Fruit fly (Drosophila melanogaster) S2 (cell line): ENCODE measurements around the gene CG6511.

Experiments
- CG8478 ChIP-seq: fragments of >200 bp; optimal IDR thresholded peaks from 2 replicates; lab custom pipeline; 2018
- CTCF ChIP-seq, 2 experiments: fragments of >200 bp; optimal IDR thresholded peaks; 2 replicates each; lab custom pipeline; 2018

CG6511 gene

DNA sequence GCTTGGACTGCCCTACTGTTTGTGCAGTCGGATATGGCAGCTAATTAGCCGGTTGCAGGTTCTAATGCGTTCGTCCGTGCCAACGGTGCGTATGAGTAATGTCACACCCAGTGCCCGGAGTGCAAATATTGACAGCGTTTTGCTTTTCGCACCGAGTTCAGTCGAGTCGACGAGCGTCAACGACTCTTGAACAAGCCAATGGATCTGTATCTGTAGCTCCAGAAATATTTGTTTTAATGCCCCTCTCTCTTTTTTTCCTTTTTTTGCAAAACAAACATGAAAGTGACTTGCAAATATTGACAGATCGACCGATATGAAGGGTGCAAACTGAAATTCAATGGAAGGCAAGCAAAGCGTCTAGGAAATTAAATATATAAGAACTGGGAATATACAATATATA lies 18.7 kb upstream of the CG6511 start:
- TF ChIP-seq CG8478 (lab: Kevin White, UChicago) (no peak), CTCF (optimal IDR thresholded peaks at IDR 0.05; lab: Kevin White, UChicago) (no peak)

DNA sequence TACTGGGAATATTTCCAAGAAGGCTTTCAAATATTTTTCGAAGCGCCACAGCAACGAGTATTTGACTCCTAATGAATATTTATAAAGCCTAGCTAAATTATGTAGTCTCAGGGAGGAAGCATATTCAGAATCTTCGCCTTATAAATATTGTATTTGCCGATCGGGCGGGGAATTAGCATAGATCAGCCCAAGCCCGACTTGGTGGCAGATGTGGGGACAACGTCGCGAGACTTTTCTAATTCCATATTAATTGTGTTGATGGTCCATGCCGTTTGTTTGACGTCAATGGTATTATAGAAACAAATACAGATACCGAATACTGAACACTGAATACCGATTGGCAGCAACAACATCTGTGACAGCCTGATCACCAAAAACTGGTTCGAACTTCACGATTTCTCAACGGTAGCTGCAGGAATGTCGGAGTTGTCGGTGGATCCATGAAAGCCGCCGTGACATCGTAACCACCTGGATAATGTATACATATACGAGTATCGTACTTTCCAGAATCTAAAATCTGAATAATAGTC lies 17.4 kb upstream of the CG6511 start:
- TF ChIP-seq CTCF (optimal IDR thresholded peaks at IDR 0.05; lab: Kevin White, UChicago): no peak
- no peak for TF ChIP-seq CG8478 (lab: Kevin White, UChicago)

DNA sequence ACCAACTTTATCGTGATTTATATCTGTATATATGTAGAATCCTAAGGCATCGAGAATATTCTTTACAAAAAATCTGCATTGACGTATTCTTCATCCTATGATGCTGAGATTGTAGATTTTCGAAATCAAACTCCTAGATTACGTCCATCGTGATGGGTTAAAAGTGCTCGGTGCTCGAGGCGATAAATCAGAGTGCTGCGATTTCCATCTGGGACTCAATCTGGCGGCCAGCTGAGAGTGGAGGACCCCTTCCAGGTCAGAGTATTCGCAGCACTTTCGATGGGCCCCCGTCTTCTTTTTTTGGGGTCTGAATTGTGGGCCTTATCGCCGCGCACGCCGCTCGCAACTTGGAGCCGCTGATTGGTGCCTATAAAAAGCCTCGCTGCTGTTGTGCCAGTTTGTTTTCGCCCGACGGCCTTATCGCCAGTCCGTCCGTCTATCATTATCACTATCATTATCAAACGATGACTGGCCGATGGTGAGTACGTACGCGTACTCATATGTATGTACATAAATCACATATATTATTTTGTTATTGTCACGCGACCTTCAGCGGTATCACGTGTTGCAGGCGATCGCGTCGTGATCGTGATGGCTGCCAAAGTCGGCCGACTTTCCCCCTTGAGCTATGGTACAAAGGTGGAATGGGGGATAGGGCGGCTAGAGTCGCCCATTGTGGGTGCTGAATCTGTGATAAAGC lies 16.3 kb upstream of the CG6511 start:
- TF ChIP-seq CTCF (optimal IDR thresholded peaks at IDR 0.05; lab: Kevin White, UChicago) (no peak), CG8478 (lab: Kevin White, UChicago) (no peak)

DNA sequence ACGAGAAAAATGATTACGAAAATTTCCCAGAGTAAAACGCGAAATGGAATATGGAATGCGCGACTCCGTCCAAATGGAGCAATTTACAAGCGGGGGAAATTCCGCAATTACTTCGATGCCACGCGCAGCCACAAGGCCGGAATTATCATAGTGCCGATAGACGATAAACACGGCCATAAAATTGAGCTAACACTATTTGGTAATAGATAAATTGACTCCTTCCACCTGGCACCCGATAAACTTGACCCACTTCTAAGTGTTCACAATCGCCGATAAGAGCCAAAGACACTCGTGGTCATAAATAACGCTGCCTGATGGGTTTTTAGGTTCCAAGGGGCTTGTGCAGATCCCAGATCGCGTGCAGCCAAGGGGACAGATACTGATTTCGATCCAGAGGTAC lies 14.0 kb upstream of the CG6511 start:
- TF ChIP-seq CG8478 (lab: Kevin White, UChicago) (no peak), CTCF (optimal IDR thresholded peaks at IDR 0.05; lab: Kevin White, UChicago) (no peak)

DNA sequence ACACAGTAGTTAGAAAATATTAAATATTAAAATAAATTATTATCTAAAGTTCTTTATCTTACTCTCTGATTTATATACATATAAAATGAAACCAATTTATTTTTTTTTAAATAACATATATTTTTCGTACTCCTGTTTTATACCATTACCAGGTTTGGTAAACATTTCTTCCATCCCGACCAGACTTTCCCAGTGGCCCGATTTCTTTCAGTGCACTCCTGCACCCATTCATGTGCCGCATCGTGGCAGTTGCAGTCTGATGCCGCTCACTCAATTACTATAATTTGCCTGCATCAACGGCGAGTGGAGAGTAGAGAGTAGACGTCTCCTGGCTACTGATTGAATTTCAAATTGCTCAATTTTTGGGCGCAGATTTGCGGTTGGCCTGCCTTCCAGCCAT lies 13.3 kb upstream of the CG6511 start:
- TF ChIP-seq CTCF (optimal IDR thresholded peaks at IDR 0.05; lab: Kevin White, UChicago) (no peak), CG8478 (lab: Kevin White, UChicago) (no peak)

DNA sequence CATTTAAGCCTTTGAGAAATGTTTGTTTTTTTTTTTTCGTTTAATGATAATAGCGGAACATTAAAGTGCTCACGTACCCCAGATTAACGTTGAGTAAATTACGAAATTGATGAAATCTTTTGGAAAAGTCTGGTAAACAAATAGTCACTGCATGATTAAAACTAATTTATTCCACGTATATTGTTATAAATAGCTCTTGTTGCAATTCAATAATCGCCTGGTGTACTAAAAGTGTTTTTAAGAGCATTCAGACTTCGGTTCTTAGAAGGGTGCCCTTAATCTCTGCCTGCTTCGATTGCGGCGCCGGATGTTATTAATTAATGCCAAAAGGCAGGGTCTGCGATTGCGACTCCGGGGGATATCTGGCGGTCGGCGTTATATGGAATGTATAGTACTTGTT lies 12.3 kb upstream of the CG6511 start:
- TF ChIP-seq CG8478 (lab: Kevin White, UChicago) (no peak), CTCF (optimal IDR thresholded peaks at IDR 0.05; lab: Kevin White, UChicago) (no peak)

DNA sequence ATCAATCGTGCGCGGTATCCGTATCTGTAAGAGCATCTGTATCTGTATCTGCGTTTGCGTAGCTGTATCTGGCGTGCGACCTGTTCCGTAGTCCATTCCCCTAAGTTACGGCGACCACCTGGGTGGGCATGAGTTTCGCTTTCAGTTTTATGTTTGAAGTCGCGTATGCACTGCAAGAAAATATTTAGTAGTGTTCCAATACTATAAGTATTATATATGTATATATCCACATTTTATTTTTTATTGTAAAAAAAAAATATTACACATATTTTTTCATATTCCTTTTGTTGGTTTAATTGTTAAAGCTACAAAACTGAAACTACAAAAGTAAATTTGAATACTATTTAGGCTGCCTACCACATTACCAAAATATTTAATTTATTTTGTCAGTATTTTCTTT lies 8.2 kb upstream of the CG6511 start:
- no peak for TF ChIP-seq CG8478 (lab: Kevin White, UChicago)
- TF ChIP-seq CTCF (optimal IDR thresholded peaks at IDR 0.05; lab: Kevin White, UChicago): no peak

DNA sequence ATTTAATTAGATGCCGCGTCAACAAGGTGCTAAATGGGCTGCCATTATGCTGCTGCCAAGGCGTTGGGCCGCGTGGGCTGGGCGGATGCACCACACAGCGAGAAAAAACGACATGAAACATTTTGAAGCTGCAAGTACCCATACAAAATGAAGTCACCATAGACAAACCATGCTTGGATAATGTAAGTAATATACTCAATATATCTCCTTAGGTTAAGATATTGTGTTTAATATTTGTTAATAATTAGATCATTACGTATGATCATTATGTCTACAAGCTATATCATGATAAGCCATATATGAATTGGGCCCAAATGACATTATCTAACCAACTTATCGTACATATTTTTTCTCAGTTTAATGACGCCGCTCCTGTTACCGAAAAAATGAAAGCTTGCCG lies 5.1 kb upstream of the CG6511 start:
- TF ChIP-seq CTCF (optimal IDR thresholded peaks at IDR 0.05; lab: Kevin White, UChicago) (no peak), CG8478 (lab: Kevin White, UChicago) (no peak)

DNA sequence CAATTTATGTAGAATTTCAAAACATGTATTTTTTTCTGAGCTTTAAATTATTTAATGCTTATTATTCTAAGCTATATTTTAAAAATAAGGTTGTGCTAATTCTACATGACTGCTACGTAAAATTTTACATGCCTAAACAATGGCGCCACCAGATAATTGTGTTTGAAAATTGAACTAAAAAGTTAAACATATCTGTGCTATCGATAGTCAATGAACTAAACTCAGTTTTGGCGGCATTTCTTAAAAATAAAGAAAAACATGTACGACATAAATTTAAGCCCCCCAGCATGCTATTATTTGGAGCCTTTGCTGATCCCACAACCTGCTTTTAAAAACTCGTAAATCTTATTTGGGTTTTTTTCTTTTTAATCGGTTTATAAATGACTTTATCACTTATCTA lies 2.5 kb upstream of the CG6511 start:
- TF ChIP-seq CG8478 (lab: Kevin White, UChicago) (no peak), CTCF (optimal IDR thresholded peaks at IDR 0.05; lab: Kevin White, UChicago) (peak; percentile 77 to 89)

DNA sequence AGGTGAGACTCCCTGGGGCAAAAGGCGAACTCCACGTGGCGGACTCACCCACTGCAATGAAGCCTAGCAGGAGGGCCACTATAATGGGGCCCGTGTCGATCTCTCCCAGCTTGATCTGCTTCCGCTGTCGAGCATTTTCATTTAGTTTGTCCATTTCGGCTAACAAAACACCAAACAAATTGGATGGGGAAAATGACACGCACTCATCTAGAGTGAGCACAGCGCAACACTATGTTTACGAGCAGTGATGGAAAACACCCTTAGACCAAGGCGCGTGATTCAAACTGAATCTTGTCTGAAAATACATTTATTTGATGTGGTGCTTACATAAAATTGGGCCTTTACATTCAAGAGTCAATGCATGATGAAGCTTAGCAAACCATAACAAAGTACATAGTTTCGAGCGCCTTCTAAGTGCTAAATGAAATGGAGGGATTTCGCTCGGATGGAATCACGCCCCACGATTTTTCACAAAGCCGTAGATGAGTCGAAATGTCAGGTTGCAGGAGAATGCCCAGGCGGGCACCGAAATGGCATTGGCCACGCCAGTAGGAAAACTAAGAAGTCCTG lies 1.0 kb upstream of the CG6511 start, which contains the start of gene SrpRbeta:
SrpRbeta (minus strand) TSS at position 236 of the 570 bp plus-strand sequence.
- TF ChIP-seq CTCF (optimal IDR thresholded peaks at IDR 0.05; lab: Kevin White, UChicago): no peak

DNA sequence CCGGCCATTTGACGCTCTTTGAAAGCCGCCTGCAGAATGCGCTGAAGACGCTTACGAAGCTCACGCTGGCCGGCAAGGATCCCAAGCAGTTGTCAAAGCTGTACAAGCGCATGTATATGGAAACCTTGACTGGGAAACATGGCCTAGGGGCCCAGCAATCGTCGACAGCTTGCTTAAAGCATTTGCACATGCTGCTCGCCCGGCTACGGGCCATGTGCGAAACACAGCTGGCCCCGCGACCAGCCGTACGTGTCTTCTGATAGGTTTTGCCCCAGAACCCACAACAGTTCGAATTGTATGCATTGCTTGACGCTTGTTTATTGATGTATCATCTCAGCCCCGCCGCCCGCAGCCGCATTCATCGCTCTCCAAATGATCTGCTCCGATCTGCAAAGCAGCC lies 4.1 kb downstream of the CG6511 start:
- TF ChIP-seq CTCF (optimal IDR thresholded peaks at IDR 0.05; lab: Kevin White, UChicago) (no peak), CG8478 (lab: Kevin White, UChicago) (no peak)

DNA sequence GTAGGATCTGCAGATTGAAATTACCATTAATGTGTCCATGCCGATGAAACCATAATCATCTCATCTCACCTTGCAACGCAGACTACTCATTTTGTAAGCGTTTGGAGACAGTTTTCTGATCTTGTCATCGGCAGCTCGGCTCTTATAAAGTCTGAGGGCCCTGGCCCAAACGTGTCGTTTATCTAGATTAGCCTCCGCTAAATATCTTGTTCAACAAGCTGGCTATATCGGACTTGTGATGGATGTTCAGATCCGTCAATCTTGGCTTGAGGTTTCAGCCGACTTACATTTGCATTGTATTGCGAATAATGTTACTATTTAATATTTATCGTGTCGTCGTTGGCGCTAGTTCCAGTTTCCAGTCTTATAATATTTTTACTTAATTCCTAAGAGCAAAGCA lies 4.5 kb downstream of the CG6511 start, which contains the start of gene CG43965:
CG43965 (minus strand) TSS at position 101 of the 400 bp plus-strand sequence.
- TF ChIP-seq CTCF (optimal IDR thresholded peaks at IDR 0.05; lab: Kevin White, UChicago) (no peak), CG8478 (lab: Kevin White, UChicago) (no peak)

DNA sequence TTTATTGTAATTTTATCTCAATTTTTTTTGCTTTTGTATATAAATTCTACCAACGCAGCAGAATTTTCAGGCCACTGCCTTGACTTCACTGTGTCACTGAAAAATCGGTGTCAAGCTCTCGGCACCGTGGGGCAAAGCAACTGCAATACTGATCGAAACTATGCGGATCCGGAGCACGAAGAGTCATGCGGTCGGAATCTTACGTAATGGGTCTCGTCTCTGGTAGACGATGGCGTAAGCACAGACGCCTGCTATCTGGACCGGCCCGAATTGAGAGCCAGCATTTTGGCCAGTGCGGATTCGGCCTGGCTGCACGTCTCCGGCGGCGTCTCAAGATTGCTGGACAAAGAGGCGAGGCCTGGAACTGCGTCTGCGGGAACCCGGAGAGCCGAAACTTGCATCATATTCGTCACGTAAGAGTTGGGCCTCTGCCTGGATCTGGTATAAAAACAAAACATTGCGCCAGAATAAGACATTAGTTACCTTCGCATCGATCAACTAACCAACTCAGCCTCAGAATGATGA lies 5.3 kb downstream of the CG6511 start, which contains the start of gene Cp18:
Cp18 (plus strand) TSS at position 475 of the 525 bp plus-strand sequence.
- TF ChIP-seq CTCF (optimal IDR thresholded peaks at IDR 0.05; lab: Kevin White, UChicago) (no peak), CG8478 (lab: Kevin White, UChicago) (no peak)

DNA sequence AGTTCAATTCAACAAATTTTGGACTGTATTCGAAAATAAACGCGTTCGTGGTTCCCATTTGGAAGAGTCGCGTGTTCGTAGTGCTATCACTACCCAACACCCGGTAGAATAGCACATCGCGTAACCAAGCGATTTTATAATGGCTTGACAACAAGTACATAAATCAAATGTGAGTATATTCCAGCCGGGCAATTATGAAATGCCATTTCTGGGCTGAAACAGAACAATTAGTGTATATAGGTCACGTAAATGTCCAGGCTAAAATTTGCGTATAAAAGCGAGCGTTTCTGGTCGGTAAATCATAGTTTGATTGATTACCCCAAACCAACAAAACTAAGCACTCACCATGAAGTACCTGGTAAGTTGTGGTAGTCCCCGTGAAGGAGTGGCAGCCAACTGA lies 7.1 kb downstream of the CG6511 start, which contains the start of gene Cp15:
Cp15 (plus strand) TSS at position 301 of the 400 bp plus-strand sequence.
- no peak for TF ChIP-seq CG8478 (lab: Kevin White, UChicago)
- no peak for TF ChIP-seq CTCF (optimal IDR thresholded peaks at IDR 0.05; lab: Kevin White, UChicago)

DNA sequence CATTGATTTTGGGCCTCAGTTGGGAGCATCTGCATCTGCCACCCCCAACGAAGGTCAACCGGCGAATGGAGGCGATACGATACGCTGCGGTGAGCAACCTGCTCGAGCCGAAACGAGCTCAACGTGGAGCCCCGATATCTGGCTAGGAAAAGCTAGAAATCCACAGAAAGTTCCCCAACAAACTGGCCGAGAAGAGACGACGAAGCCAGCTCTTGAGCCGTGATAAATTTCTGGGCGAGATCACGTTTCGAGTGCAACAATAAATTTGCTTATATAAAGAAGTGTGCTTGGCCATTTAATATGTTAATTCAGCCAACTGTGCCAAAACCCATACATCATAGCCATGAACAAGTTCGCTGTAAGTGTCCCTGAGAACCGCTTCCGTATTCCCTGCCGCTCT lies 8.4 kb downstream of the CG6511 start, which contains the start of gene Cp19:
Cp19 (plus strand) TSS at position 301 of the 400 bp plus-strand sequence.
- TF ChIP-seq CG8478 (lab: Kevin White, UChicago) (no peak), CTCF (optimal IDR thresholded peaks at IDR 0.05; lab: Kevin White, UChicago) (no peak)
